Worm (Caenorhabditis elegans) whole organism, late embryonic: ENCODE measurements around the gene stdh-2.

ENCODE experiments used
- C08G9.2 ChIP-seq: sonication (generic microtip); optimal IDR thresholded peaks from 2 replicates; lab custom pipeline; 2016; ENCODE audit warnings: mild to moderate bottlenecking, missing genetic modification characterization, moderate library complexity, missing compliant biosample characterization
- C38D4.7 ChIP-seq: fragments of 200-800 bp; sonication (Bioruptor generic); optimal IDR thresholded peaks from 2 replicates; lab custom pipeline; 2018; ENCODE audit warnings: mild to moderate bottlenecking, missing genetic modification characterization, moderate library complexity, missing compliant biosample characterization
- F13H6.1 ChIP-seq: sonication (generic microtip); optimal IDR thresholded peaks from 2 replicates; lab custom pipeline; 2016; ENCODE audit warnings: missing genetic modification characterization, missing compliant biosample characterization
- K09A11.1 ChIP-seq: sonication (generic microtip); optimal IDR thresholded peaks from 2 replicates; lab custom pipeline; 2017; ENCODE audit warnings: antibody characterized with exemption, mild to moderate bottlenecking, missing genetic modification characterization, missing compliant biosample characterization; ENCODE audit not compliant: insufficient read depth
- T23F11.4 ChIP-seq: fragments of 200-800 bp; sonication (Bioruptor generic); optimal IDR thresholded peaks from 2 replicates; lab custom pipeline; 2018; ENCODE audit warnings: mild to moderate bottlenecking, missing genetic modification characterization, missing compliant biosample characterization
- Y22D7AL.16 ChIP-seq: sonication (generic microtip); optimal IDR thresholded peaks from 2 replicates; lab custom pipeline; 2016; ENCODE audit warnings: missing genetic modification characterization, missing compliant biosample characterization
- ahr-1 ChIP-seq: sonication (generic microtip); optimal IDR thresholded peaks from 2 replicates; lab custom pipeline; 2016; ENCODE audit warnings: missing genetic modification characterization, missing compliant biosample characterization
- ama-1 ChIP-seq: fragments of 150-350 bp; optimal IDR thresholded peaks from 2 replicates; lab custom pipeline; 2014
- ceh-14 ChIP-seq: sonication (generic microtip); optimal IDR thresholded peaks from 2 replicates; lab custom pipeline; 2016; ENCODE audit warnings: missing genotype, missing genetic modification characterization, missing compliant biosample characterization
- ceh-22 ChIP-seq: sonication (generic microtip); optimal IDR thresholded peaks from 2 replicates; lab custom pipeline; 2017; ENCODE audit warnings: missing biosample characterization, missing genetic modification characterization
- ceh-24 ChIP-seq: sonication (generic microtip); optimal IDR thresholded peaks from 2 replicates; lab custom pipeline; 2016; ENCODE audit warnings: mild to moderate bottlenecking, missing genetic modification characterization, missing compliant biosample characterization
- ceh-30 ChIP-seq: fragments of 150-350 bp; optimal IDR thresholded peaks from 2 replicates; lab custom pipeline; 2014; ENCODE audit warnings: missing biosample characterization, missing genetic modification characterization
- ceh-31 ChIP-seq: sonication (generic microtip); optimal IDR thresholded peaks from 2 replicates; lab custom pipeline; 2016; ENCODE audit warnings: missing genetic modification characterization, missing compliant biosample characterization
- ceh-48 ChIP-seq: sonication (generic microtip); optimal IDR thresholded peaks from 2 replicates; lab custom pipeline; 2016; ENCODE audit warnings: missing genetic modification characterization, inconsistent platforms, missing compliant biosample characterization
- ceh-6 ChIP-seq: fragments of 200-800 bp; sonication (Bioruptor generic); optimal IDR thresholded peaks from 2 replicates; lab custom pipeline; 2018; ENCODE audit warnings: mild to moderate bottlenecking, missing genetic modification characterization, missing compliant biosample characterization
- ceh-9 ChIP-seq: sonication (generic microtip); optimal IDR thresholded peaks from 2 replicates; lab custom pipeline; 2016; ENCODE audit warnings: mild to moderate bottlenecking, missing genetic modification characterization, inconsistent platforms, missing compliant biosample characterization
- dmd-4 ChIP-seq: sonication (generic microtip); optimal IDR thresholded peaks from 2 replicates; lab custom pipeline; 2016; ENCODE audit warnings: borderline replicate concordance, missing genetic modification characterization, missing compliant biosample characterization
- elt-4 ChIP-seq: sonication (generic microtip); optimal IDR thresholded peaks from 2 replicates; lab custom pipeline; 2016; ENCODE audit warnings: missing genetic modification characterization, missing compliant biosample characterization
- eyg-1 ChIP-seq: sonication (generic microtip); optimal IDR thresholded peaks from 2 replicates; lab custom pipeline; 2016; ENCODE audit warnings: missing genotype, missing genetic modification characterization, missing compliant biosample characterization
- fkh-6 ChIP-seq: sonication (generic microtip); optimal IDR thresholded peaks from 2 replicates; lab custom pipeline; 2016; ENCODE audit warnings: missing genetic modification characterization, missing compliant biosample characterization
- hlh-15 ChIP-seq: sonication (generic microtip); optimal IDR thresholded peaks from 2 replicates; lab custom pipeline; 2016; ENCODE audit warnings: missing genetic modification characterization, missing compliant biosample characterization
- hlh-6 ChIP-seq: sonication (generic microtip); optimal IDR thresholded peaks from 2 replicates; lab custom pipeline; 2016; ENCODE audit warnings: missing genotype, missing genetic modification characterization, missing compliant biosample characterization
- lim-6 ChIP-seq: sonication (generic microtip); optimal IDR thresholded peaks from 2 replicates; lab custom pipeline; 2016; ENCODE audit warnings: missing genetic modification characterization, missing compliant biosample characterization
- lin-11 ChIP-seq: fragments of 200-800 bp; sonication (Bioruptor generic); optimal IDR thresholded peaks from 2 replicates; lab custom pipeline; 2018; ENCODE audit warnings: mild to moderate bottlenecking, missing genetic modification characterization, missing compliant biosample characterization
- nfya-1 ChIP-seq: sonication (generic microtip); optimal IDR thresholded peaks from 2 replicates; lab custom pipeline; 2017; ENCODE audit warnings: missing genetic modification characterization, mild to moderate bottlenecking, missing compliant biosample characterization, antibody characterized with exemption, moderate library complexity
- nhr-11 ChIP-seq: fragments of 150-350 bp; optimal IDR thresholded peaks from 2 replicates; lab custom pipeline; 2014; ENCODE audit warnings: missing biosample characterization, missing genetic modification characterization
- nhr-232 ChIP-seq: sonication (generic microtip); optimal IDR thresholded peaks from 2 replicates; lab custom pipeline; 2016; ENCODE audit warnings: missing genetic modification characterization, missing compliant biosample characterization
- pag-3 ChIP-seq: sonication (generic microtip); optimal IDR thresholded peaks from 2 replicates; lab custom pipeline; 2016; ENCODE audit warnings: missing compliant biosample characterization, missing genetic modification characterization, borderline replicate concordance
- pat-9 ChIP-seq: fragments of 200-800 bp; sonication (Bioruptor generic); optimal IDR thresholded peaks from 2 replicates; lab custom pipeline; 2018; ENCODE audit warnings: mild to moderate bottlenecking, missing genetic modification characterization, moderate library complexity, missing compliant biosample characterization
- pax-1 ChIP-seq: fragments of 150-350 bp; optimal IDR thresholded peaks from 2 replicates; lab custom pipeline; 2014; ENCODE audit warnings: missing biosample characterization, missing genetic modification characterization
- pha-2 ChIP-seq: sonication (generic microtip); optimal IDR thresholded peaks from 2 replicates; lab custom pipeline; 2017; ENCODE audit warnings: mild to moderate bottlenecking, missing genetic modification characterization, missing compliant biosample characterization
- pha-4 ChIP-seq: fragments of 150-350 bp; optimal IDR thresholded peaks from 2 replicates; lab custom pipeline; 2018; ENCODE audit warnings: missing biosample characterization, missing genetic modification reagents, missing genetic modification characterization
- pros-1 ChIP-seq: fragments of 150-350 bp; optimal IDR thresholded peaks from 2 replicates; lab custom pipeline; 2014; ENCODE audit warnings: missing biosample characterization, missing genetic modification reagents, missing genetic modification characterization
- sdc-2 ChIP-seq: sonication (generic microtip); optimal IDR thresholded peaks from 2 replicates; lab custom pipeline; 2016; ENCODE audit warnings: missing genotype, missing genetic modification characterization, missing compliant biosample characterization
- sox-2 ChIP-seq: fragments of 200-800 bp; sonication (Bioruptor generic); IDR thresholded peaks from 2 replicates; pipeline ENCODE4 v1.3.6; 2022; ENCODE audit warnings: missing genetic modification reagents, missing genetic modification characterization, missing compliant biosample characterization
- sox-4 ChIP-seq: sonication (generic microtip); optimal IDR thresholded peaks from 2 replicates; lab custom pipeline; 2017; ENCODE audit warnings: mild to moderate bottlenecking, missing genetic modification characterization, inconsistent platforms, missing compliant biosample characterization
- syd-9 ChIP-seq: sonication (generic microtip); optimal IDR thresholded peaks from 2 replicates; lab custom pipeline; 2016; ENCODE audit warnings: mild to moderate bottlenecking, missing genetic modification characterization, moderate library complexity, missing compliant biosample characterization
- ttx-3 ChIP-seq: sonication (generic microtip); optimal IDR thresholded peaks from 2 replicates; lab custom pipeline; 2016; ENCODE audit warnings: missing genetic modification reagents, missing genetic modification characterization, missing compliant biosample characterization
- unc-3 ChIP-seq, 2 experiments: fragments of 200-800 bp in 1 of 2; sonication (Bioruptor generic) in 1 of 2; sonication (generic microtip) in 1 of 2; conservative IDR thresholded peaks in 1 of 2; optimal IDR thresholded peaks in 1 of 2; 2 replicates each; pipeline versions ENCODE4 v1.3.6 to Lab custom; 2016 to 2022; ENCODE audit warnings: missing compliant biosample characterization in 2 of 2, missing genetic modification characterization in 2 of 2, missing genetic modification reagents in 1 of 2
- unc-86 ChIP-seq: sonication (generic microtip); optimal IDR thresholded peaks from 2 replicates; lab custom pipeline; 2016; ENCODE audit warnings: missing genetic modification characterization, missing compliant biosample characterization
- zip-5 ChIP-seq: sonication (generic microtip); optimal IDR thresholded peaks from 2 replicates; lab custom pipeline; 2016; ENCODE audit warnings: missing genetic modification characterization, missing compliant biosample characterization

The stdh-2 gene

DNA sequence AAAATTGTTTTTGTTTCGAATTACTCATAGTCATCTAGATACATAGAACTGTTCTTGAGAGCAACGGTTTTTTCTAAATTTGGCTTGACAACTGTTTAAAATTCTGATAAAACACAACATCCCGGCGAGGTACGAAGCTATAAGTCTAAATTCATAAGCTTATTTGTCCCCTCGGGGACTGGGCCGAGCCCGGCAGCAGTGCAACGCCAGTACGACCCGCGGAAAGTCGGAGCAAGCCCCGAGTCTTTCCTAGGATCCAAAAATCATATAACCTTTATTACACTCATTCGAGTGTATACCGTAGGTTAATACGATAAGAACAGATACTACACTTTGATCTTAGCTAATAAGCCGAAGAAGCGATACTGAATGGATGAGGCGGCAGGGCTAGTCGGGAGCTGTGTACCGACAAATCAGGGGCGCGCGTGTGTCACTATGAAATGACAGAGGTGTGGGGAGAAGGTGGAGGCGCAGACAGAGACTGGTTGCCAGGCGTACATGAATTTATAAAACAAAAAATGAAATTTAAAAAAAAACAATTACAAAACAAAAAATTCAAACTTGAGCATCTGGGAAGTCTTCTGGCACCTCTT lies 1.5 kb downstream of the stdh-2 start:
- no peak for TF ChIP-seq ttx-3 (tag; lab: Kevin White, UChicago)
- TF ChIP-seq ceh-48 (tag; lab: Kevin White, UChicago) = no peak
- TF ChIP-seq sdc-2 = no peak
- TF ChIP-seq pag-3 (tag; lab: Kevin White, UChicago) = no peak
- TF ChIP-seq ceh-6 = no peak
- TF ChIP-seq unc-86 (tag; lab: Kevin White, UChicago) = no peak
- TF ChIP-seq ceh-22 (tag; lab: Kevin White, UChicago) = no peak
- no peak for TF ChIP-seq elt-4
- TF ChIP-seq fkh-6 = no peak
- TF ChIP-seq pha-4 (tag; lab: Kevin White, UChicago) = no peak
- no peak for TF ChIP-seq nfya-1
- no peak for TF ChIP-seq pat-9 (tag; lab: Kevin White, UChicago)

- TF ChIP-seq pax-1 (no peak), ceh-30 (no peak), unc-86 (tag; lab: Kevin White, UChicago) (no peak), sox-2 (GFP tag; lab: Robert Waterston, UW) (no peak), ceh-6 (no peak), dmd-4 (tag; lab: Kevin White, UChicago) (no peak), ceh-31 (no peak), pros-1 (tag; lab: Kevin White, UChicago) (no peak), zip-5 (tag; lab: Kevin White, UChicago) (no peak), pha-2 (no peak), lin-11 (tag; lab: Kevin White, UChicago) (no peak), hlh-6 (tag; lab: Kevin White, UChicago) (no peak), Y22D7AL.16 (tag; lab: Kevin White, UChicago) (no peak), ama-1 (lab: Kevin White, UChicago) (no peak), pag-3 (tag; lab: Kevin White, UChicago) (no peak), K09A11.1 (tag; lab: Kevin White, UChicago) (no peak), F13H6.1 (tag; lab: Kevin White, UChicago) (no peak), sdc-2 (no peak), ceh-9 (tag; lab: Kevin White, UChicago) (no peak), eyg-1 (no peak)
Observed at ce11 chrV:16226581-16226980, 2.5 kb downstream of the stdh-2 start, which contains the start of gene F11A5.13. TSS of gene F11A5.13 (minus strand) at chrV:16226681.

- no peak for TF ChIP-seq ceh-31
- no peak for TF ChIP-seq sdc-2
- no peak for TF ChIP-seq unc-86 (tag; lab: Kevin White, UChicago)
- TF ChIP-seq unc-3 (GFP tag; conservative IDR thresholded peaks at IDR 0.05; lab: Robert Waterston, UW) = no peak
- TF ChIP-seq unc-3 (tag; optimal IDR thresholded peaks at IDR 0.05; lab: Kevin White, UChicago) = no peak
- no peak for TF ChIP-seq sox-4 (tag; lab: Kevin White, UChicago)
- no peak for TF ChIP-seq ceh-24 (tag; lab: Kevin White, UChicago)
- TF ChIP-seq nhr-232 (tag; lab: Kevin White, UChicago) = no peak
- no peak for TF ChIP-seq syd-9 (tag; lab: Kevin White, UChicago)
Observed at ce11 chrV:16229439-16229838, 5.3 kb downstream of the stdh-2 start.

ce11 chrV:16229896-16230295 lies 5.8 kb downstream of the stdh-2 start, which contains the start of the genes F21H7.2 and F21H7.12:
TSS of gene F21H7.2 (minus strand) at chrV:16229996.
TSS of gene F21H7.12 (plus strand) at chrV:16230165.
- TF ChIP-seq hlh-15 (tag; lab: Kevin White, UChicago) (no peak), ceh-9 (tag; lab: Kevin White, UChicago) (no peak), ama-1 (lab: Kevin White, UChicago) (no peak), nhr-11 (no peak), unc-86 (tag; lab: Kevin White, UChicago) (no peak), ttx-3 (tag; lab: Kevin White, UChicago) (no peak), unc-3 (GFP tag; conservative IDR thresholded peaks at IDR 0.05; lab: Robert Waterston, UW) (no peak), unc-3 (tag; optimal IDR thresholded peaks at IDR 0.05; lab: Kevin White, UChicago) (no peak), ceh-14 (tag; lab: Kevin White, UChicago) (no peak), elt-4 (no peak), Y22D7AL.16 (tag; lab: Kevin White, UChicago) (no peak), ahr-1 (no peak), C08G9.2 (tag; lab: Kevin White, UChicago) (no peak), C38D4.7 (GFP tag; lab: Kevin White, UChicago) (no peak), lim-6 (tag; lab: Kevin White, UChicago) (no peak), T23F11.4 (GFP tag; lab: Kevin White, UChicago) (no peak)
